Worm (Caenorhabditis elegans) whole organism, dauer: ENCODE results near the gene osta-2.

Source experiments
- unc-62 ChIP-seq: sonication (generic microtip); optimal IDR thresholded peaks from 2 replicates; lab custom pipeline; 2017; ENCODE audit warnings: missing biosample characterization, missing genetic modification reagents, missing genetic modification characterization

osta-2 gene

DNA sequence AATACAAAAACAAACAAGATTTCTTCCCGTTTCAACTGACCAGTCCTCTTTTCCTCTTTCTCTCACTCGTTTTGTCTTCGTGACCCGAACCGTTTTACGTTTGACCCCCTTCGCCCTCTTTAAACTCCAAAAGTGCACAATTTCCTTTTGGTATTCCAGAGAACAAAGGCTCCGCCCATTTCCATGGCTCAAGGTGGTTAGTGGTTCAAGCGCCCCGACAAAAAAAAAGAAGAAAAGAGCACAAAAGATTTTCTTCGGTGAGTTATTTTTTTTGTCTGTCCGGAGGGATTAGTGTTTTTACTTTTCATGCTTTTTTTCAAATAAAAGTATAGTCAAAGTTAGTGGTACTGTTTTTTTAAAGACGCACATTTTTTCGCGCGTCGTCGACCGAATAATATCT lies at the start of gene osta-2:
TSS of gene osta-2 (plus strand) at position 160 of the 400 bp plus-strand sequence.
- no peak for TF ChIP-seq unc-62 (GFP tag; lab: Kevin White, UChicago)

DNA sequence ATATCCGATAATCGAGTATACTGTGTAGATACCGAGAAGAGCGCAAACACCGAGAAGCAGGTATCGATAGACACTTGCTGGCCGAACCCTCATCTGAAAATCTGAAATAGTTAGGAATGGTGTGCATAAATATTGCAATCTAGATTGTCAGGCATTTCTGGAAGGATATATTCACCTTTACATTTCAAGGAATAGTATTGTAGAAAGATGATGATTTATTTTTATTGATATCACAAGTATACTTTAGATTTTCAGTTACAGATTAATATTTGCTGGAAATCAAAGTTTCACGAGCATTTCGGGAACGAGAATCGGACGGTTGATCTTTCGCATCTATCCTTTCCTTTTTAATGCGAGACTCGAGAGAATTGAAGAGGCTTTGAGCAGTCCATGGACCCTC lies 47.8 kb upstream of the osta-2 start, which contains the start of gene fut-3:
TSS of gene fut-3 (minus strand) at position 101 of the 400 bp plus-strand sequence.
- TF ChIP-seq unc-62 (GFP tag; lab: Kevin White, UChicago), result no peak

ce11 chrII:5660155-5660554 lies 47.3 kb upstream of the osta-2 start:
- TF ChIP-seq unc-62 (GFP tag; lab: Kevin White, UChicago), result no peak

DNA sequence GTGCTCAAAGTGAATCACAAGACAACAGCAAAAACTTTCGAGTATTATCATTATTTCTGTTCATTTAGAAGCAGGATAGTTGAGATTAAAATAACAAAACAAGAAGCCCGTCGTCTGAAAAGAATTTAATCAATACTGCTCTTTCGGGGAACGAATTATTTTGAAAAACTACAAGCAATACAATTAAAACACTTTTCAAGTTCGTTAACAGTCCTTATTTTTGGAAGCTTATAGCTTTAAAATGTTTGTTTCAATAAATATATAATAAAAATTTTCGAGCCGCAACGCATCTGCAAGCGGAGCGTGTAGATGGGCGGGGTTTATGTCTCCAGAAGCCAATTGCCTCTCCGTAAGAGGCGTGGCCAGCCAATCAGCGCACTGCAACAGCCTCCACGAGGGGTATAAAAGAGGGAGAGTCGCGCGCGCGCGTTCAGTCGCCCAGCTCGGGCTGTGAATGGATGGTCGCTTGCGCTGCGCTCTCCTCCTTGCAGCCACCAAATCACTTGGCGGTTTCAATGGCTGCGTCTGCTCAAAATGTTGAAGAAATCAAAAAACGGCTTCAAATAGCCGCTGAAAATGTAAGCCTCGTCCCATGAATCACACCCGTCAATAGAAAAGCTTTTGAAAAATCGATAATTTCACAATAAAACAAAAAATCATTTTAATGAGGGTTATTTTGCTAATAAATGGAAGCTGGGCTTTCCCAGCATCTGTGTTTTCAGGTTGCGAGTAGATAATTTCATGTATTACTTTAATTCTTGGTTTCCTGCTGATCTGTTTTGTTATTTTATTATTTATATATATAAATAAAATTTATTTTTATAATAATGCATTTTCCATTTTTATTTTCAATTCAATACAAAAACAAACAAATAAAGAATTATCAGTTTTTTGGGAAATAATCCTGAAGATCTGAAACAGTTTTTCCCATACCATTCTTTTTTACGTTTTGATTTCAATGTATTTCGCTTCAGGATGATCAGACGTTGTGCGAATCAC lies 46.5 kb upstream of the osta-2 start, which contains the start of the genes ift-43 and mdt-26:
TSS of gene ift-43 (minus strand) at position 51 of the 999 bp plus-strand sequence.
TSS of gene mdt-26 (plus strand) at position 446 of the 999 bp plus-strand sequence.
- TF ChIP-seq unc-62 (GFP tag; lab: Kevin White, UChicago), result no peak

ce11 chrII:5661735-5662177 lies 45.7 kb upstream of the osta-2 start:
- no peak for TF ChIP-seq unc-62 (GFP tag; lab: Kevin White, UChicago)

ce11 chrII:5663180-5663791 lies 44.2 kb upstream of the osta-2 start:
- no peak for TF ChIP-seq unc-62 (GFP tag; lab: Kevin White, UChicago)

DNA sequence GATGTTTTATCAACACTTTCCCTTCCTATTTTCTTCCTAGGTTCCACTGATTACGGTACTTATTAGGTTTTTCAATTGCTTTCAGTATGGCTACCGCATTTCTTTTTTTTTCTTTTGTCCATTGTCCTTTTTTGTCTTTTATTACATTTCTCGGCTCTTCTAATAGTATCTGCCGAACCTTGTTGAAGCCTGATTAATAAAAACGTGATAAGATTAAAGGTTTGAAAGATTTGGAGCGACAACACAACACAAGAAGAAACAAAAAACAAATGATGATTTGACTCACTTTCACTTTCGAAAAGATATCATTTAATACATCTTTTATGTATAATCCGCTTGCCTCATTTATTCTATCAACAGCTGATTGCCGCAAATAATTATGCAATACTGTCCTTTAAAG lies 42.5 kb upstream of the osta-2 start, which contains the start of gene C25H3.15:
TSS of gene C25H3.15 (plus strand) at position 301 of the 400 bp plus-strand sequence.
- TF ChIP-seq unc-62 (GFP tag; lab: Kevin White, UChicago), result no peak

ce11 chrII:5665991-5666390 lies 41.5 kb upstream of the osta-2 start, which contains the start of gene C25H3.16:
C25H3.16 (plus strand) TSS chrII:5666291.
- TF ChIP-seq unc-62 (GFP tag; lab: Kevin White, UChicago), result no peak

- no peak for TF ChIP-seq unc-62 (GFP tag; lab: Kevin White, UChicago)
Measured at ce11 chrII:5667540-5667939, 40.0 kb upstream of the osta-2 start.

DNA sequence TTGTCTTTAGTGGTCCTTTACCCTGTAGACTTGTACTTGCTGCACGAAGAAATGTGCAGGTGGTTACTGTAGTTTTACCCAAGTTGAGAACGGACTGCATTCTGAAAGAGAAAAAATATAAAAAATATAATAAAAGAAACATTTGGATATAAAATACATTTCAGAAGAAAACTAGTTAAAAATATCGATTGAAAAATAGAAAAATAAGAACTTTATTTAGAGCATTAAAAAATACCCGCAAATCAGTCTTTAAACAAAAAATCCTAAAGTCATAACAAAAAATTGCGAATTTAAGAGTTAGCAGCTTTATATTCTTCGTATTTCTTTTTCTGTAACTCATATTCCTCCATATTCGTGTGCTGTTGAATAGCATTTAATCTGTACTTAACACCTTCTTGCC lies 38.7 kb upstream of the osta-2 start, which contains the start of gene C25H3.7:
TSS of gene C25H3.7 (minus strand) at position 101 of the 400 bp plus-strand sequence.
- no peak for TF ChIP-seq unc-62 (GFP tag; lab: Kevin White, UChicago)

ce11 chrII:5669580-5669979 lies 37.9 kb upstream of the osta-2 start, which contains the start of gene C25H3.17:
C25H3.17 (minus strand) TSS chrII:5669680.
- no peak for TF ChIP-seq unc-62 (GFP tag; lab: Kevin White, UChicago)

ce11 chrII:5680703-5681102 lies 26.8 kb upstream of the osta-2 start, which contains the start of gene flp-27:
flp-27 (plus strand) TSS chrII:5681003.
- TF ChIP-seq unc-62 (GFP tag; lab: Kevin White, UChicago), result no peak

DNA sequence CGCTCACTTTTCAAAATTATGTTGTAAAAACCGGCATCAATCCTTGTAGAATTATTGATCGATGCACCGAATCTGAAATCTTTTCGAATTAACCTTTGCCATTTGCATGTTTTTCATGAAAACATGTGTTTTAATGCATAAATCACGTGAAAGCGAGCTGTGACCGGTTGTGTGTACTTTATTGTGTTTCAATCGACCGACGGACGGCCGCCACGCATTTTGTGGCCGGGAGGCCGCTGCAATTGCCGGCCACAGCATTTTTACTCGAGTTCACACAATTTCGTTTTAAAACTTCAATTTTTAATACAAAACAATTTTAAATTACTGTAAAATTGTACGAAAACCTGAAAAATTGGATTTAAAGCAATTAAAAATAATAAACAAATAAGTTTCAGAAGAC lies 18.5 kb upstream of the osta-2 start, which contains the start of gene C25H3.11:
TSS of gene C25H3.11 (minus strand) at position 82 of the 400 bp plus-strand sequence.
- TF ChIP-seq unc-62 (GFP tag; lab: Kevin White, UChicago), result no peak

ce11 chrII:5691216-5691771 lies 16.2 kb upstream of the osta-2 start, which contains the start of the genes ndub-5 and eif-2D:
ndub-5 (minus strand) TSS chrII:5691353.
eif-2D (plus strand) TSS chrII:5691721.
- TF ChIP-seq unc-62 (GFP tag; lab: Kevin White, UChicago), result no peak

ce11 chrII:5693893-5694292 lies 13.6 kb upstream of the osta-2 start, which contains the start of gene C25H3.3:
C25H3.3 (plus strand) TSS chrII:5694193.
- no peak for TF ChIP-seq unc-62 (GFP tag; lab: Kevin White, UChicago)
